Fruit fly (Drosophila melanogaster): ENCODE data around the gene Pfdn1.

Gene Pfdn1

dm6 chr2L:6082936-6083627 is 14.2 kb downstream of the Pfdn1 start:
- no peak for TF ChIP-seq Lpt (GFP tag; optimal IDR thresholded peaks at IDR 0.05)
- TF ChIP-seq CG6272 (GFP tag; IDR thresholded peaks at IDR 0.05) = no peak
- TF ChIP-seq CG18011 (GFP tag; optimal IDR thresholded peaks at IDR 0.05) = peak; percentile 0
- no peak for TF ChIP-seq twi (tag; optimal IDR thresholded peaks at IDR 0.05)
- TF ChIP-seq ewg (GFP tag; optimal IDR thresholded peaks at IDR 0.05) = no peak
- TF ChIP-seq chif (GFP tag; optimal IDR thresholded peaks at IDR 0.05) = no peak
- 0 out of 2 replicates have a peak, but pooled peaks have one; percentile 22 for TF ChIP-seq CG32767 (GFP tag; IDR thresholded peaks at IDR 0.05)
- TF ChIP-seq TFAM (GFP tag; optimal IDR thresholded peaks at IDR 0.05) = no peak
- peak; percentile 9 for TF ChIP-seq CG12219 (GFP tag; optimal IDR thresholded peaks at IDR 0.05)
- TF ChIP-seq CG13894 (tag; optimal IDR thresholded peaks at IDR 0.05) = peak; percentile 55
- TF ChIP-seq CHES-1-like (GFP tag; optimal IDR thresholded peaks at IDR 0.05) = peak; percentile 0
- no peak for TF ChIP-seq run (tag; optimal IDR thresholded peaks at IDR 0.05)
- TF ChIP-seq mld (GFP tag; IDR thresholded peaks at IDR 0.05; ENCODE audit: partially characterized antibody) = no peak
- TF ChIP-seq caup (GFP tag; optimal IDR thresholded peaks at IDR 0.05; ENCODE audit: severe bottlenecking) = peak; percentile 55
- peak in 1 of 2 experiments; percentile 88 for TF ChIP-seq eve (GFP tag; optimal IDR thresholded peaks at IDR 0.05)
- peak; percentile 45 for TF ChIP-seq Fer3 (tag; optimal IDR thresholded peaks at IDR 0.05)
- no peak for TF ChIP-seq CG6813 (GFP tag; optimal IDR thresholded peaks at IDR 0.05)
- no peak for TF ChIP-seq CG6689 (GFP tag; IDR thresholded peaks at IDR 0.05)
- no peak for TF ChIP-seq pum (GFP tag; optimal IDR thresholded peaks at IDR 0.05)
- TF ChIP-seq CG11247 (GFP tag; IDR thresholded peaks at IDR 0.05) = no peak
- no peak for TF ChIP-seq CG7839 (tag; optimal IDR thresholded peaks at IDR 0.05)
- TF ChIP-seq CG10209 (GFP tag; optimal IDR thresholded peaks at IDR 0.05) = peak; percentile 34
- no peak for TF ChIP-seq CG6254 (GFP tag; optimal IDR thresholded peaks at IDR 0.05)
- no peak for TF ChIP-seq knrl (GFP tag; IDR thresholded peaks at IDR 0.05; ENCODE audit: partially characterized antibody)
- no peak for TF ChIP-seq tup (GFP tag; optimal IDR thresholded peaks at IDR 0.05)
- no peak for TF ChIP-seq CG6854 (GFP tag; optimal IDR thresholded peaks at IDR 0.05)
- TF ChIP-seq NFAT (GFP tag; IDR thresholded peaks at IDR 0.05) = peak; percentile 14; the same call in 1 of the 2 replicates
- peak; percentile 46 for TF ChIP-seq Meics (GFP tag; optimal IDR thresholded peaks at IDR 0.05)
- TF ChIP-seq Ada2b (GFP tag; IDR thresholded peaks at IDR 0.05) = no peak
- peak; percentile 17; the same call in 1 of the 3 replicates for TF ChIP-seq Aef1 (GFP tag; IDR thresholded peaks at IDR 0.05)
- no peak for TF ChIP-seq Jarid2 (GFP tag; optimal IDR thresholded peaks at IDR 0.05)
- TF ChIP-seq CG33557 (GFP tag; optimal IDR thresholded peaks at IDR 0.05) = peak; percentile 36
- no peak for TF ChIP-seq CTCF (GFP tag; optimal IDR thresholded peaks at IDR 0.05)
- peak; percentile 2 for TF ChIP-seq NC2β (GFP tag; optimal IDR thresholded peaks at IDR 0.05)
- TF ChIP-seq cg (GFP tag; optimal IDR thresholded peaks at IDR 0.05) = peak; percentile 60
- no peak for TF ChIP-seq CG8290 (GFP tag; optimal IDR thresholded peaks at IDR 0.05)
- peak; percentile 5 to 61 for TF ChIP-seq CG8290 (tag; optimal IDR thresholded peaks at IDR 0.05)
- peak in 1 of 2 experiments; percentile 88 for TF ChIP-seq Eip74EF (GFP tag; optimal IDR thresholded peaks at IDR 0.05)
- TF ChIP-seq her (GFP tag; optimal IDR thresholded peaks at IDR 0.05) = no peak
- TF ChIP-seq gcm (GFP tag; optimal IDR thresholded peaks at IDR 0.05) = no peak
- peak; percentile 7 for TF ChIP-seq Fer2 (tag; optimal IDR thresholded peaks at IDR 0.05)
- TF ChIP-seq Rfx (GFP tag; IDR thresholded peaks at IDR 0.05) = peak; percentile 10; the same call in 1 of the 2 replicates
- 0 out of 2 replicates have a peak, but pooled peaks have one; percentile 51 for TF ChIP-seq CG7372 (GFP tag; IDR thresholded peaks at IDR 0.05)
- peak; percentile 24 for TF ChIP-seq lbe (GFP tag; optimal IDR thresholded peaks at IDR 0.05)
- TF ChIP-seq bab2 (GFP tag; optimal IDR thresholded peaks at IDR 0.05) = no peak
- no peak for TF ChIP-seq CG9797 (GFP tag; optimal IDR thresholded peaks at IDR 0.05)
- no peak for TF ChIP-seq so (GFP tag; IDR thresholded peaks at IDR 0.05)
- no peak for TF ChIP-seq CG10431 (GFP tag; optimal IDR thresholded peaks at IDR 0.05)
- TF ChIP-seq repo (GFP tag; optimal IDR thresholded peaks at IDR 0.05) = no peak
- peak; percentile 40 for TF ChIP-seq PHDP (tag; optimal IDR thresholded peaks at IDR 0.05)

All from whole organism, embryonic.